Fruit fly (Drosophila melanogaster): ENCODE results near the gene Torsin.

dm6 chrX:4610481-4610880, 39.4 kb downstream of the Torsin start:
- peak; percentile 60 for TF ChIP-seq Mio (GFP tag; optimal IDR thresholded peaks at IDR 0.05)
- TF ChIP-seq psq (GFP tag; optimal IDR thresholded peaks at IDR 0.05), result peak; percentile 79
- peak; percentile 84 for TF ChIP-seq dsf (GFP tag; optimal IDR thresholded peaks at IDR 0.05; ENCODE audit: borderline replicate concordance)
- TF ChIP-seq OdsH (GFP tag; optimal IDR thresholded peaks at IDR 0.05), result peak; percentile 92
- peak; percentile 90 for TF ChIP-seq br (GFP tag; optimal IDR thresholded peaks at IDR 0.05)
- no peak for TF ChIP-seq sv (GFP tag; optimal IDR thresholded peaks at IDR 0.05)
- peak; percentile 84 for TF ChIP-seq fru (GFP tag; optimal IDR thresholded peaks at IDR 0.05)
- TF ChIP-seq Hr83 (GFP tag; optimal IDR thresholded peaks at IDR 0.05; ENCODE audit: poor library complexity, severe bottlenecking), result peak; percentile 100
- TF ChIP-seq Vsx2 (GFP tag; optimal IDR thresholded peaks at IDR 0.05; ENCODE audit: partially characterized antibody), result no peak
- no peak for TF ChIP-seq Abd-B (GFP tag; optimal IDR thresholded peaks at IDR 0.05)
- TF ChIP-seq usp (GFP tag; optimal IDR thresholded peaks at IDR 0.05), result no peak
- no peak for TF ChIP-seq pan (optimal IDR thresholded peaks at IDR 0.05)
- peak; percentile 96 for TF ChIP-seq h (GFP tag; optimal IDR thresholded peaks at IDR 0.05)

Data from whole organism, wandering third instar larva.